Worm (Caenorhabditis elegans) whole organism, L1 larva: ENCODE measurements around the gene C44B9.3.

ENCODE experiments used
- C34B4.2 ChIP-seq: sonication (generic microtip); optimal IDR thresholded peaks from 2 replicates; lab custom pipeline; 2017; ENCODE audit warnings: mild to moderate bottlenecking, missing genetic modification characterization, missing compliant biosample characterization
- Y116A8C.19 ChIP-seq: sonication (generic microtip); optimal IDR thresholded peaks from 2 replicates; lab custom pipeline; 2016; ENCODE audit warnings: missing compliant biosample characterization, missing genetic modification characterization, borderline replicate concordance
- alr-1 ChIP-seq: fragments of 200-800 bp; sonication (Bioruptor generic); optimal IDR thresholded peaks from 2 replicates; lab custom pipeline; 2018; ENCODE audit warnings: borderline replicate concordance, mild to moderate bottlenecking, missing genetic modification characterization, missing compliant biosample characterization
- ama-1 ChIP-seq: fragments of 150-350 bp; optimal IDR thresholded peaks from 2 replicates; lab custom pipeline; 2014
- ceh-63 ChIP-seq: fragments of 200-800 bp; sonication (Bioruptor generic); optimal IDR thresholded peaks from 2 replicates; lab custom pipeline; 2018; ENCODE audit warnings: mild to moderate bottlenecking, missing genetic modification characterization, missing compliant biosample characterization
- ceh-8 ChIP-seq: fragments of 200-800 bp; sonication (Bioruptor generic); optimal IDR thresholded peaks from 2 replicates; lab custom pipeline; 2018; ENCODE audit warnings: mild to moderate bottlenecking, missing genetic modification characterization, moderate library complexity, missing compliant biosample characterization
- ceh-88 ChIP-seq: fragments of 200-800 bp; sonication (Bioruptor generic); IDR thresholded peaks from 2 replicates; pipeline ENCODE4 v1.3.6; 2022; ENCODE audit warnings: missing genetic modification characterization, missing compliant biosample characterization
- ceh-90 ChIP-seq: sonication (generic microtip); optimal IDR thresholded peaks from 2 replicates; lab custom pipeline; 2016; ENCODE audit warnings: missing genetic modification characterization, missing compliant biosample characterization
- ces-1 ChIP-seq: fragments of 150-350 bp; optimal IDR thresholded peaks from 2 replicates; lab custom pipeline; 2014; ENCODE audit warnings: missing biosample characterization, missing genetic modification reagents, missing genetic modification characterization
- dsc-1 ChIP-seq: sonication (generic microtip); optimal IDR thresholded peaks from 2 replicates; lab custom pipeline; 2016; ENCODE audit warnings: mild to moderate bottlenecking, missing genetic modification characterization, missing compliant biosample characterization
- efl-1 ChIP-seq, 4 experiments: fragments of 150-350 bp; optimal IDR thresholded peaks in 3 of 4; peaks in 1 of 4; 1 replicate in 1 of 4; 2 replicates in 3 of 4; lab custom pipeline; 2014; ENCODE audit warnings: missing biosample characterization in 2 of 4, missing genetic modification characterization in 2 of 4, missing genetic modification reagents in 2 of 4
- egl-13 ChIP-seq: sonication (generic microtip); optimal IDR thresholded peaks from 2 replicates; lab custom pipeline; 2016; ENCODE audit warnings: missing genotype, missing genetic modification reagents, missing genetic modification characterization, missing compliant biosample characterization
- elt-2 ChIP-seq: sonication (generic microtip); optimal IDR thresholded peaks from 2 replicates; lab custom pipeline; 2016; ENCODE audit warnings: missing genetic modification characterization, mild to moderate bottlenecking, inconsistent platforms, missing compliant biosample characterization, missing genetic modification reagents
- fkh-4 ChIP-seq: sonication (generic microtip); optimal IDR thresholded peaks from 2 replicates; lab custom pipeline; 2016; ENCODE audit warnings: missing compliant biosample characterization, missing genetic modification characterization, borderline replicate concordance
- fkh-8 ChIP-seq: sonication (generic microtip); optimal IDR thresholded peaks from 2 replicates; lab custom pipeline; 2016; ENCODE audit warnings: mild to moderate bottlenecking, missing genetic modification characterization, missing compliant biosample characterization
- hlh-4 ChIP-seq: sonication (generic microtip); optimal IDR thresholded peaks from 2 replicates; lab custom pipeline; 2016; ENCODE audit warnings: mild to moderate bottlenecking, missing genetic modification characterization, missing compliant biosample characterization
- hpl-2 ChIP-seq: fragments of 150-350 bp; optimal IDR thresholded peaks from 2 replicates; lab custom pipeline; 2014; ENCODE audit warnings: missing biosample characterization, missing genetic modification reagents, missing genetic modification characterization
- isw-1 ChIP-seq: fragments of 200-800 bp; sonication (Bioruptor generic); IDR thresholded peaks from 2 replicates; pipeline ENCODE4 v1.3.6; 2022; ENCODE audit warnings: missing genetic modification characterization, missing compliant biosample characterization
- lin-35 ChIP-seq, 2 experiments: fragments of 150-350 bp; optimal IDR thresholded peaks; 2 replicates each; lab custom pipeline; 2014; ENCODE audit warnings: missing biosample characterization in 2 of 2, missing genetic modification characterization in 2 of 2, missing genetic modification reagents in 2 of 2
- lin-39 ChIP-seq: fragments of 150-350 bp; optimal IDR thresholded peaks from 2 replicates; lab custom pipeline; 2014; ENCODE audit warnings: missing biosample characterization, missing genetic modification reagents, missing genetic modification characterization
- lir-3 ChIP-seq: sonication (generic microtip); optimal IDR thresholded peaks from 2 replicates; lab custom pipeline; 2016; ENCODE audit warnings: mild to moderate bottlenecking, missing genetic modification characterization, moderate library complexity, missing compliant biosample characterization; ENCODE audit not compliant: poor library complexity
- mab-9 ChIP-seq: fragments of 200-800 bp; sonication (Bioruptor generic); IDR thresholded peaks from 2 replicates; pipeline ENCODE4 v1.3.6; 2022; ENCODE audit warnings: missing genetic modification reagents, missing genetic modification characterization, missing compliant biosample characterization
- mep-1 ChIP-seq: fragments of 150-350 bp; optimal IDR thresholded peaks from 2 replicates; lab custom pipeline; 2014; ENCODE audit warnings: missing biosample characterization, missing genetic modification characterization
- nhr-19 ChIP-seq: fragments of 200-800 bp; sonication (Bioruptor generic); conservative IDR thresholded peaks from 2 replicates; pipeline ENCODE4 v1.3.6; 2022; ENCODE audit warnings: missing genetic modification characterization, missing compliant biosample characterization
- nhr-237 ChIP-seq: fragments of 150-350 bp; optimal IDR thresholded peaks from 2 replicates; lab custom pipeline; 2014; ENCODE audit warnings: missing biosample characterization, missing genetic modification characterization
- nhr-47 ChIP-seq: sonication (generic microtip); optimal IDR thresholded peaks from 2 replicates; lab custom pipeline; 2016; ENCODE audit warnings: mild to moderate bottlenecking, missing genetic modification characterization, moderate library complexity, missing compliant biosample characterization
- nhr-71 ChIP-seq: sonication (generic microtip); optimal IDR thresholded peaks from 2 replicates; lab custom pipeline; 2016; ENCODE audit warnings: mild to moderate bottlenecking, missing genetic modification characterization, moderate library complexity, missing compliant biosample characterization
- nhr-85 ChIP-seq: sonication (generic microtip); peaks from one replicate; lab custom pipeline; 2016; ENCODE audit warnings: missing genetic modification characterization, inconsistent platforms, missing compliant biosample characterization
- nhr-90 ChIP-seq: sonication (generic microtip); optimal IDR thresholded peaks from 2 replicates; lab custom pipeline; 2016; ENCODE audit warnings: mild to moderate bottlenecking, missing genetic modification characterization, missing compliant biosample characterization; ENCODE audit not compliant: poor library complexity
- pax-3 ChIP-seq: fragments of 200-800 bp; sonication (Bioruptor generic); optimal IDR thresholded peaks from 2 replicates; lab custom pipeline; 2018; ENCODE audit warnings: mild to moderate bottlenecking, missing genetic modification characterization, moderate library complexity, missing compliant biosample characterization
- rnt-1 ChIP-seq: sonication (generic microtip); optimal IDR thresholded peaks from 2 replicates; lab custom pipeline; 2016; ENCODE audit warnings: mild to moderate bottlenecking, missing genetic modification characterization, moderate library complexity, missing compliant biosample characterization
- snpc-4 ChIP-seq: fragments of 150-350 bp; optimal IDR thresholded peaks from 2 replicates; lab custom pipeline; 2014; ENCODE audit warnings: missing biosample characterization, missing genetic modification characterization
- sox-4 ChIP-seq: sonication (generic microtip); optimal IDR thresholded peaks from 2 replicates; lab custom pipeline; 2016; ENCODE audit warnings: missing genetic modification characterization, missing compliant biosample characterization
- swsn-7 ChIP-seq: sonication (generic microtip); optimal IDR thresholded peaks from 2 replicates; lab custom pipeline; 2016; ENCODE audit warnings: missing genetic modification characterization, missing compliant biosample characterization
- tbx-2 ChIP-seq: sonication (generic microtip); optimal IDR thresholded peaks from 2 replicates; lab custom pipeline; 2016; ENCODE audit warnings: missing genetic modification characterization, missing compliant biosample characterization
- tlp-1 ChIP-seq: fragments of 150-350 bp; optimal IDR thresholded peaks from 2 replicates; lab custom pipeline; 2014; ENCODE audit warnings: missing biosample characterization, missing genetic modification characterization
- unc-30 ChIP-seq: sonication (generic microtip); optimal IDR thresholded peaks from 2 replicates; lab custom pipeline; 2017; ENCODE audit warnings: missing biosample characterization, missing genetic modification characterization
- unc-86 ChIP-seq: sonication (generic microtip); optimal IDR thresholded peaks from 2 replicates; lab custom pipeline; 2016; ENCODE audit warnings: missing genetic modification characterization, missing compliant biosample characterization
- unc-98 ChIP-seq: fragments of 200-800 bp; sonication (Bioruptor generic); IDR thresholded peaks from 2 replicates; pipeline ENCODE4 v1.3.6; 2022; ENCODE audit warnings: missing genetic modification characterization, missing compliant biosample characterization
- vab-15 ChIP-seq: sonication (generic microtip); optimal IDR thresholded peaks from 2 replicates; lab custom pipeline; 2017; ENCODE audit warnings: missing genotype, mild to moderate bottlenecking, missing genetic modification characterization, missing compliant biosample characterization
- xbp-1 ChIP-seq: sonication (generic microtip); optimal IDR thresholded peaks from 2 replicates; lab custom pipeline; 2016; ENCODE audit warnings: missing genetic modification characterization, missing compliant biosample characterization
- zip-4 ChIP-seq: fragments of 200-800 bp; sonication (Bioruptor generic); optimal IDR thresholded peaks from 2 replicates; lab custom pipeline; 2018; ENCODE audit warnings: mild to moderate bottlenecking, missing genetic modification characterization, moderate library complexity, missing compliant biosample characterization
- ztf-11 ChIP-seq, 2 experiments: sonication (generic microtip); optimal IDR thresholded peaks; 2 replicates each; lab custom pipeline; 2016 to 2017; ENCODE audit warnings: missing genetic modification characterization in 2 of 2, missing biosample characterization in 1 of 2, missing compliant biosample characterization in 1 of 2

The C44B9.3 gene

DNA sequence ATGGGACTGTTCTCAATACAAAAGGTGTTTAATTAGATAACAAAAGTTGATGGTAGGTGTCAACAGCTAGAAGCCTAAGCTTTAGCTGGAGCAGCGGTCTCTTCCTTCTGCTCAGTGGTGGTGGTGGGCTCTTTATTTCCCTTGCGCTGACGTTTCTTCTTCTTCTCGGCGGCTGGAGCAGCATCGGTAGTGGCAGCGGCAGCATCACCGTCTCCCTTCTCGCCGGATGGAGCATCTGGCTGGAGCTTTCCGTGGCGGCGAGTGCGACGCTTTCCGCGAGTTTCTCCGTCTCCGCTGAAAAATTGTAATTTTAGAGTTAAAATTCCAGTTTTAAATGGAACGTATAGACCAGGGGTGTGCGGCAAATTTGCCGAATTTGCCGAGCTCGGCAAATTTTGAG lies 12.9 kb downstream of the C44B9.3 start:
- TF ChIP-seq lin-39 (tag; lab: Kevin White, UChicago) = no peak
- TF ChIP-seq mep-1 (tag; lab: Kevin White, UChicago) = no peak
- TF ChIP-seq lin-35 (GFP tag; optimal IDR thresholded peaks at IDR 0.05; lab: Kevin White, UChicago) = no peak
- no peak for TF ChIP-seq fkh-4

DNA sequence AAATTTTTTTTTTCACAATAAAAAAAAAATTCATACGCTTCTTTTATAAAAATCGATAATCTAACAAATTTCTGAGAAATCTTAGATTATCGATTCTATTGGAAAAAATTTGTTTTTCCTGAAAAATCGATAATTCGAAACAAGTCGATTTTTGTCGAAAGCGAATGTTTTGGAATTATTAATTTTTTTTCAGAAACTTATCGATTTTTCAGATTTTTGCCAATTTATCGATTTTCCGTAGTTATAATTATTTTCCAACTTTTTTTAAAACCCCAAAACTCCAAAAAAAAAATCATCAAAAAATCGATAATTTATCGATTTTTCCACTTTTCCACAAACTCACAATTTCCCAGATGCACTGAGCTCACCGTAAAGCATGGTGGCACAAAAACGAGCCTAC lies 18.6 kb downstream of the C44B9.3 start:
- TF ChIP-seq pax-3 (tag; lab: Kevin White, UChicago) = no peak

DNA sequence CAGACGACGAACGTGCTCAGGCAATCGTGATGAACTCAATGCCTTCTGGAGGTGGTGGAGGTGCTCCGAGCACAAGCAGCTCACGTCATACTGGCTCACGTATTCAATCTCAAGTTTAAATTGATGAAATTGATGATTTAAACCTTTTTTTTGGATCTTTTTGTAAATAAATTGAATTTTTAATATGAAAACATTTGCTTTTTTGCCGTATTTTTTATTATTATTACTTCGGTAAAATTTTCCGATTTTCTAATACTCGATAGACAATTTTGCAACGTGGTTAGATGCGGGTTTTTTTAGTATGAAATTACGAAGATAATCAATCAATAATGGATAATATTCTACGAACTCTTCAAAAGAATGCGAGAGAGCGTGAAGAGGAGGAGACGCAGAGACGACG lies 22.0 kb downstream of the C44B9.3 start, which contains the start of gene oxi-1:
Gene oxi-1, plus strand, starts transcription at position 301 of the 400 bp plus-strand sequence.
- TF ChIP-seq efl-1 (optimal IDR thresholded peaks at IDR 0.05; lab: Kevin White, UChicago) (no peak), efl-1 (GFP tag; optimal IDR thresholded peaks at IDR 0.05 in 1 of 2; lab: Kevin White, UChicago) (no peak), ceh-88 (GFP tag; lab: Robert Waterston, UW) (no peak), C34B4.2 (no peak), alr-1 (tag; lab: Kevin White, UChicago) (no peak), nhr-71 (tag; lab: Kevin White, UChicago) (no peak), elt-2 (tag; lab: Kevin White, UChicago) (no peak), Y116A8C.19 (tag; lab: Kevin White, UChicago) (no peak), tlp-1 (tag; lab: Kevin White, UChicago) (no peak)

DNA sequence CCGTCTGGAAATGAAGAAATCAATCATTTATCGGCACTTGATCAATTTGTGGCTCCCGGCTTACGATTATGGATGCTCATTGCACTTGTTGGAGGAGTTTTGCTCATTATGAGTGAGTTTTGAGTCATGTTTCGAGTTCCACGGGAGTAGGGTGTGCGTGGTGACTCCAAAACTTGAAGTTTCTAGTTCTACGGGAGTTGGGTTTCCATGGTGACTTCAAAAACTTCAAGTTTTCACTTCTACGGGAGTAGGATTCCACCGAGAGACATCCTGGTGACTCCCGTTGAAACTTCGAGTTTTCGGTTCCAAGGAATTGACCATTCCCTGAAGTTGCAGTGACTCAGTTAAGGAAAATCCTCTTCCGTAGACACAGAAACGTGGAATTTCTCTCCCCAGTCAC lies 23.2 kb downstream of the C44B9.3 start:
- TF ChIP-seq ama-1 (no peak), swsn-7 (tag; lab: Kevin White, UChicago) (peak; percentile 6), tbx-2 (tag; lab: Kevin White, UChicago) (peak; percentile 49), efl-1 (optimal IDR thresholded peaks at IDR 0.05; lab: Kevin White, UChicago) (peak; percentile 26 to 62), efl-1 (GFP tag; optimal IDR thresholded peaks at IDR 0.05 in 1 of 2; lab: Kevin White, UChicago) (peak in 1 of 2 experiments; percentile 62), ceh-8 (GFP tag; lab: Kevin White, UChicago) (no peak), egl-13 (peak; percentile 34), ztf-11 (tag; optimal IDR thresholded peaks at IDR 0.05; lab: Kevin White, UChicago) (peak in 1 of 2 experiments; percentile 80), isw-1 (GFP tag; lab: Robert Waterston, UW) (peak; percentile 34), ces-1 (no peak), nhr-85 (no peak), nhr-47 (peak; percentile 51), ceh-88 (GFP tag; lab: Robert Waterston, UW) (peak; percentile 49; the same call in 1 of the 2 replicates), sox-4 (tag; lab: Kevin White, UChicago) (peak; percentile 54), vab-15 (tag; lab: Kevin White, UChicago) (peak; percentile 3), fkh-8 (peak; percentile 47), ceh-63 (GFP tag; lab: Kevin White, UChicago) (peak; percentile 72), dsc-1 (tag; lab: Kevin White, UChicago) (peak; percentile 21), unc-98 (GFP tag; lab: Robert Waterston, UW) (peak; percentile 77), zip-4 (GFP tag; lab: Kevin White, UChicago) (no peak), nhr-19 (GFP tag; lab: Robert Waterston, UW) (peak; percentile 37), unc-86 (tag; lab: Kevin White, UChicago) (peak; percentile 18), alr-1 (tag; lab: Kevin White, UChicago) (peak; percentile 26), snpc-4 (tag; lab: Kevin White, UChicago) (no peak), fkh-4 (peak; percentile 1), rnt-1 (peak; percentile 72), unc-30 (tag; lab: Kevin White, UChicago) (no peak), Y116A8C.19 (tag; lab: Kevin White, UChicago) (peak; percentile 19), elt-2 (tag; lab: Kevin White, UChicago) (peak; percentile 16), hlh-4 (tag; lab: Kevin White, UChicago) (peak; percentile 8), nhr-71 (tag; lab: Kevin White, UChicago) (peak; percentile 57), lir-3 (peak; percentile 75), mab-9 (GFP tag; lab: Robert Waterston, UW) (peak; percentile 37; the same call in 1 of the 2 replicates), nhr-237 (tag; lab: Kevin White, UChicago) (no peak), xbp-1 (tag; lab: Kevin White, UChicago) (peak; percentile 29), pax-3 (tag; lab: Kevin White, UChicago) (peak; percentile 11), ceh-90 (tag; lab: Kevin White, UChicago) (peak; percentile 1), nhr-90 (tag; lab: Kevin White, UChicago) (peak; percentile 62), hpl-2 (GFP tag; lab: Kevin White, UChicago) (no peak)
